Worm (Caenorhabditis elegans): ENCODE results near the gene col-143.

The col-143 gene

DNA sequence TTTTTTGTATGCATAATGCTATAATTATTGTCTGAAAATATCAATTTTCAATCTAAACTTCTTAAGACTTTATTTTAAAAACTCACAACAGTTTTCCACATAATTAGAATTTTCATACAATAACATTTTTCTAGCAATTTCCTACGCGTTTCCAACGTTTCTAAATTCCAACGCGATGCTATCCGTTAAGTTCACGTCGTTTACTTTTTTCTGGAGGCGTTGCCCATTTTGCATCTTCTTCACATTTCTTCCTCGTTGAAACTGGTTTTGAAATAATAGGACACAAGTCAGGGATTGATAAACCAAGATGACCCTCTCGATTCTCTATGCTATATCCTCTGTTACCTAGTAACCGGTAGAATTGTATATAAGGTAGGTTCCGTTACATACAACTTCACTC, at the start of gene col-143, which contains the start of gene T15B7.14:
Gene col-143, plus strand, starts transcription at position 394 of the 400 bp plus-strand sequence.
Gene T15B7.14, minus strand, starts transcription at position 101 of the 400 bp plus-strand sequence.
- TF ChIP-seq isw-1 (GFP tag; IDR thresholded peaks at IDR 0.05): no peak
- no peak for TF ChIP-seq efl-1 (optimal IDR thresholded peaks at IDR 0.05)
- TF ChIP-seq efl-1 (GFP tag; optimal IDR thresholded peaks at IDR 0.05 in 1 of 2): peak in 1 of 2 experiments; percentile 46

DNA sequence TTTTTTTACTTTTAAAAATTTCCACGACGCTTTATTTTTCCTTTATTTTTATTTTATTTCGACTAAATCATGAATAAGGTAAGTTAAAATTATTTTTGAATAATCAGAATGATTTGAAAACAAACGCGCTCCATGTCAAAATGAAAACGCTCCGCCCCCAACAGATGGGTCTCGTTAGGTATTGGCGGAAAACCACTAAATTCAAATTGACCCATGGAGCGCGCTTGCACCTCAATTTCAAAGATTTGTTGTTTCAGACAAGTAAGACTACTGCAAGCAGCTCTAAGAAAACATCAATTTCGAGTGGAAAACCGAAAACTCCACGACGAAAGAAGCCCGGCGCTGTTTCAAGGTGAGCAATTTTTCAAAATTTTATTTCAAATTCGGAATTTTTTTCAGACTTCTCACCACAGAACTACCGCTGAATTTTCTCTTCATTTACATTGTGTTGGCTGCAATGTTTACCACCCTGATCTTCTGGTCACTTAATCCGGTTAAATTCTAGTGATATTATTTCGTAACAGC, 47.5 kb upstream of the col-143 start, which contains the start of gene ZC404.2:
Gene ZC404.2, plus strand, starts transcription at position 47 of the 525 bp plus-strand sequence.
- TF ChIP-seq efl-1 (optimal IDR thresholded peaks at IDR 0.05) (peak in 1 of 2 experiments; percentile 68), efl-1 (GFP tag; optimal IDR thresholded peaks at IDR 0.05 in 1 of 2) (peak; percentile 38 to 86), snpc-4 (tag; optimal IDR thresholded peaks at IDR 0.05) (no peak), fkh-10 (GFP tag; optimal IDR thresholded peaks at IDR 0.05) (no peak), elt-3 (tag; optimal IDR thresholded peaks at IDR 0.05) (no peak), efl-3 (GFP tag; optimal IDR thresholded peaks at IDR 0.05) (no peak), dpl-1 (GFP tag; optimal IDR thresholded peaks at IDR 0.05) (peak in 1 of 3 experiments; percentile 43), aha-1 (tag; optimal IDR thresholded peaks at IDR 0.05) (no peak), grh-1 (GFP tag; IDR thresholded peaks at IDR 0.05) (no peak), nhr-85 (tag) (no peak), lin-35 (GFP tag; optimal IDR thresholded peaks at IDR 0.05) (peak in 1 of 2 experiments; percentile 30), unc-30 (tag; optimal IDR thresholded peaks at IDR 0.05) (no peak), aly-2 (tag; optimal IDR thresholded peaks at IDR 0.05) (no peak)

DNA sequence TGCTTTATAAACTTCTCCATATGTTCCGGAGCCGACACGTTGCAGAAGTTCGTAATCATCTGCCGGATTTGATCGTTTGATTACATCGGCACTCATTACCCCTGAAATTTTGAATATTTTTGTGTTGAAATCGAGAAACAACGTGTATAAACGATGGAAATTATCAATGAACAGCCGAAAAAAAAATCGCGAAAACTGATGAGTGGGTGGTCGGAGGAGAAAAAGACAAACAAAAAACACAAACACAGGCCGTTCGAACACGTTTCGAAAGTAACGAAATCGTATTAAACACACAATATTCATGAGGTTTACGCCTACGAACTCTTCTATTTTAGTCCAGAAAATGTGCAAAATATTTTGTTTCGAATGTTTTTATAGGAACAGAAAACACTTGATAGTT, 42.9 kb upstream of the col-143 start, which contains the start of gene gck-2:
Gene gck-2, minus strand, starts transcription at position 101 of the 400 bp plus-strand sequence.
- TF ChIP-seq grh-1 (GFP tag; IDR thresholded peaks at IDR 0.05) (no peak), zip-4 (GFP tag; optimal IDR thresholded peaks at IDR 0.05) (no peak), ceh-82 (tag; optimal IDR thresholded peaks at IDR 0.05) (no peak), mep-1 (tag; optimal IDR thresholded peaks at IDR 0.05) (no peak), elt-3 (tag; optimal IDR thresholded peaks at IDR 0.05) (no peak), nhr-19 (GFP tag; conservative IDR thresholded peaks at IDR 0.05) (no peak), nhr-76 (tag; optimal IDR thresholded peaks at IDR 0.05) (no peak), ztf-4 (tag; optimal IDR thresholded peaks at IDR 0.05) (no peak), ceh-88 (GFP tag; IDR thresholded peaks at IDR 0.05) (no peak), hpl-2 (GFP tag; optimal IDR thresholded peaks at IDR 0.05) (no peak), isw-1 (GFP tag; IDR thresholded peaks at IDR 0.05) (no peak), nhr-84 (tag; optimal IDR thresholded peaks at IDR 0.05) (no peak), nhr-47 (tag; optimal IDR thresholded peaks at IDR 0.05) (no peak), ets-5 (GFP tag; IDR thresholded peaks at IDR 0.05) (no peak)

DNA sequence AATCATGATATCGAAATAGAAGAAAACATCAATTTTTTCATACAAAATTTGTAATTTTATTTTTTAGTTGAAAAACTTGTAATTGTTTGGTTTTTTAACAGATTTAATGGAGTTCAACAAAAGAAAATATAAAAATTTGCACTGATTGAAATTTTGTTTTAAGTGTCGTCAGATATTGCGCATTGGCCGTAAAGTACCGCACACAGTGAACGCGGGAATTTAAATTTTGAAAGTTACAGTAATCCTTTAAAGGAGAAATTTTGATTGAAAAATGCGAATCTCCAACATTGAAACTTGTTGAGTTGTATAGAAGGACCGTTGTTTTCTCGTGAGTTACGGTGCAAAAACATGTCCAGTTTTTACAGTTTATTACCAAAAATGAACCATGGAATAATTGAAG, 42.5 kb upstream of the col-143 start:
- peak in 1 of 2 experiments; percentile 48 for TF ChIP-seq efl-1 (optimal IDR thresholded peaks at IDR 0.05)
- TF ChIP-seq efl-1 (GFP tag; optimal IDR thresholded peaks at IDR 0.05 in 1 of 2): peak; percentile 8 to 64
- no peak for TF ChIP-seq swsn-7 (tag; optimal IDR thresholded peaks at IDR 0.05)
- peak in 2 of 3 experiments; percentile 26 to 70 for TF ChIP-seq dpl-1 (GFP tag; optimal IDR thresholded peaks at IDR 0.05)
- no peak for TF ChIP-seq fos-1 (tag; optimal IDR thresholded peaks at IDR 0.05)
- peak; percentile 31 for TF ChIP-seq F16B12.6 (tag; optimal IDR thresholded peaks at IDR 0.05)
- TF ChIP-seq lsy-2 (tag; optimal IDR thresholded peaks at IDR 0.05): peak in 1 of 2 experiments; percentile 41
- peak; percentile 7 to 60 for TF ChIP-seq lin-35 (GFP tag; optimal IDR thresholded peaks at IDR 0.05)

DNA sequence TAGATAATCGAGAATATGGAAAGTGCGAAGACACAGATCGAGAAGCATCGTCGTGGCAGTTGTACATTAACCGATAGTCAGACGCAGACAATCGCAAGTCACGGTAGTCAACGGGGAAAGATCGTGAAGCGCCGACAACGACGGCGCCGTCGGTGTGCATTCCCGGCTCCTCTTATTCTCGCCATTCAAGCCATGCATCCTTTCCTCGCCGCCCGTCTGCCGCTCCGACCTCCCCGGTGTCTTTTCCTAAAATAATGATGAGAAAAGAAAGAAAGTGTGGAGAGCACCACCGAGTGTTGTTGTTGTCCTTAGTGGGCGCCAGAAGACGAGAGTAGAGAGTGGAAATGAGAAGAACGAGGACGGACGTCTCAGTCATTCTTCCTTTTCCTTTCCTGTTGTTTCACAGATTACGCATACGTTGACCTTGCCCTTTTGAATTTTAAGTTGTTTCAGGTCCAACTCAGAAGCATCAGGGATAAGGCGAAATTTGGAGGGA, 41.6 kb upstream of the col-143 start, which contains the start of gene ZC404.1:
Gene ZC404.1, plus strand, starts transcription at position 446 of the 496 bp plus-strand sequence.
- TF ChIP-seq elt-2 (tag; optimal IDR thresholded peaks at IDR 0.05) (no peak), lin-35 (GFP tag; optimal IDR thresholded peaks at IDR 0.05) (peak in 1 of 2 experiments; percentile 3), lsy-2 (tag; optimal IDR thresholded peaks at IDR 0.05) (peak in 1 of 2 experiments; percentile 22), efl-1 (optimal IDR thresholded peaks at IDR 0.05) (peak; percentile 3 to 8), efl-1 (GFP tag; optimal IDR thresholded peaks at IDR 0.05 in 1 of 2) (peak in 1 of 2 experiments; percentile 49), tbx-2 (tag; optimal IDR thresholded peaks at IDR 0.05) (no peak), fkh-8 (tag; optimal IDR thresholded peaks at IDR 0.05) (peak; percentile 64), unc-86 (tag; optimal IDR thresholded peaks at IDR 0.05) (peak; percentile 1), swsn-7 (tag; optimal IDR thresholded peaks at IDR 0.05) (peak; percentile 21), nhr-47 (tag; optimal IDR thresholded peaks at IDR 0.05) (peak; percentile 12), zip-4 (GFP tag; optimal IDR thresholded peaks at IDR 0.05) (no peak), lir-3 (tag; optimal IDR thresholded peaks at IDR 0.05; ENCODE audit: poor library complexity) (no peak), snpc-4 (tag; optimal IDR thresholded peaks at IDR 0.05) (peak; percentile 24), xbp-1 (tag; optimal IDR thresholded peaks at IDR 0.05) (no peak), zag-1 (tag; optimal IDR thresholded peaks at IDR 0.05) (no peak), ztf-4 (tag; optimal IDR thresholded peaks at IDR 0.05) (no peak), snu-23 (GFP tag; optimal IDR thresholded peaks at IDR 0.05) (no peak), mab-9 (GFP tag; IDR thresholded peaks at IDR 0.05) (no peak), nhr-71 (tag; optimal IDR thresholded peaks at IDR 0.05) (peak; percentile 36), F16B12.6 (tag; optimal IDR thresholded peaks at IDR 0.05) (no peak), ceh-82 (tag; optimal IDR thresholded peaks at IDR 0.05) (peak in 1 of 3 experiments; percentile 23), lin-39 (tag; optimal IDR thresholded peaks at IDR 0.05) (no peak), lin-14 (GFP tag; optimal IDR thresholded peaks at IDR 0.05) (peak; percentile 74), hpl-2 (GFP tag; optimal IDR thresholded peaks at IDR 0.05) (no peak), nhr-85 (tag) (no peak)
